Worm (Caenorhabditis elegans) whole organism, young adult: ENCODE results near the gene M01F1.8.

ENCODE experiments used
- B0019.2 ChIP-seq: fragments of 200-800 bp; sonication (Bioruptor generic); conservative IDR thresholded peaks from 2 replicates; pipeline ENCODE4 v1.3.6; 2022; ENCODE audit warnings: missing genetic modification reagents, missing genetic modification characterization, missing compliant biosample characterization
- F23B12.7 ChIP-seq: sonication (generic microtip); optimal IDR thresholded peaks from 2 replicates; lab custom pipeline; 2017; ENCODE audit warnings: missing genetic modification characterization, mild to moderate bottlenecking, missing compliant biosample characterization, antibody characterized with exemption, moderate library complexity; ENCODE audit not compliant: insufficient read depth
- F33H1.4 ChIP-seq: fragments of 200-800 bp; sonication (Bioruptor generic); IDR thresholded peaks from 2 replicates; pipeline ENCODE4 v1.3.6; 2022; ENCODE audit warnings: missing genetic modification reagents, missing genetic modification characterization, missing compliant biosample characterization
- F39B2.1 ChIP-seq: fragments of 200-800 bp; sonication (Bioruptor generic); IDR thresholded peaks from 2 replicates; pipeline ENCODE4 v1.3.6; 2022; ENCODE audit warnings: missing genetic modification reagents, missing genetic modification characterization, missing compliant biosample characterization
- F57C9.4 ChIP-seq: sonication (generic microtip); optimal IDR thresholded peaks from 2 replicates; lab custom pipeline; 2017; ENCODE audit warnings: mild to moderate bottlenecking, missing genetic modification characterization, missing compliant biosample characterization
- K12H6.12 ChIP-seq: fragments of 200-800 bp; sonication (Bioruptor generic); optimal IDR thresholded peaks from 2 replicates; lab custom pipeline; 2018; ENCODE audit warnings: mild to moderate bottlenecking, missing genetic modification characterization, missing compliant biosample characterization
- Y53F4B.3 ChIP-seq: fragments of 200-800 bp; sonication (Bioruptor generic); IDR thresholded peaks from 2 replicates; pipeline ENCODE4 v1.3.6; 2022; ENCODE audit warnings: missing genetic modification reagents, missing genetic modification characterization, missing compliant biosample characterization
- Y53G8AR.9 ChIP-seq: fragments of 200-800 bp; sonication (Bioruptor generic); conservative IDR thresholded peaks from 2 replicates; pipeline ENCODE4 v1.3.6; 2022; ENCODE audit warnings: missing genetic modification reagents, missing genetic modification characterization, missing compliant biosample characterization
- akir-1 ChIP-seq: fragments of 200-800 bp; sonication (Bioruptor generic); optimal IDR thresholded peaks from 2 replicates; lab custom pipeline; 2018; ENCODE audit warnings: mild to moderate bottlenecking, missing genetic modification characterization, moderate library complexity, missing compliant biosample characterization
- aptf-2 ChIP-seq: fragments of 200-800 bp; sonication (Bioruptor generic); conservative IDR thresholded peaks from 2 replicates; pipeline ENCODE4 v1.3.6; 2022; ENCODE audit warnings: missing genetic modification reagents, missing genetic modification characterization, missing compliant biosample characterization
- atf-7 ChIP-seq: sonication (generic microtip); optimal IDR thresholded peaks from 2 replicates; lab custom pipeline; 2017; ENCODE audit warnings: mild to moderate bottlenecking, missing genetic modification characterization, missing compliant biosample characterization
- athp-1 ChIP-seq: sonication (generic microtip); optimal IDR thresholded peaks from 2 replicates; lab custom pipeline; 2017; ENCODE audit warnings: mild to moderate bottlenecking, missing genetic modification characterization, missing compliant biosample characterization
- attf-5 ChIP-seq: fragments of 200-800 bp; sonication (Bioruptor generic); optimal IDR thresholded peaks from 2 replicates; lab custom pipeline; 2018; ENCODE audit warnings: mild to moderate bottlenecking, missing genetic modification characterization, missing compliant biosample characterization
- bed-1 ChIP-seq: fragments of 200-800 bp; sonication (Bioruptor generic); IDR thresholded peaks from 2 replicates; pipeline ENCODE4 v1.3.6; 2022; ENCODE audit warnings: missing genetic modification reagents, missing genetic modification characterization, missing compliant biosample characterization
- cebp-1 ChIP-seq, 2 experiments: fragments of 200-800 bp in 1 of 2; sonication (Bioruptor generic) in 1 of 2; sonication (generic microtip) in 1 of 2; IDR thresholded peaks in 1 of 2; optimal IDR thresholded peaks in 1 of 2; 2 replicates each; pipeline versions ENCODE4 v1.3.6 to Lab custom; 2017 to 2022; ENCODE audit warnings: missing compliant biosample characterization in 2 of 2, missing genetic modification characterization in 2 of 2, mild to moderate bottlenecking in 1 of 2, missing genetic modification reagents in 1 of 2, moderate library complexity in 1 of 2
- ceh-100 ChIP-seq: fragments of 200-800 bp; sonication (Bioruptor generic); IDR thresholded peaks from 2 replicates; pipeline ENCODE4 v1.3.6; 2022; ENCODE audit warnings: missing genetic modification reagents, missing genetic modification characterization, missing compliant biosample characterization
- ceh-27 ChIP-seq: fragments of 200-800 bp; sonication (Bioruptor generic); optimal IDR thresholded peaks from 2 replicates; lab custom pipeline; 2018; ENCODE audit warnings: mild to moderate bottlenecking, missing genetic modification characterization, moderate library complexity, missing compliant biosample characterization
- chd-7 ChIP-seq: sonication (generic microtip); optimal IDR thresholded peaks from 2 replicates; lab custom pipeline; 2016; ENCODE audit warnings: mild to moderate bottlenecking, missing genetic modification characterization, moderate library complexity, missing compliant biosample characterization
- dox-1 ChIP-seq: fragments of 200-800 bp; sonication (Bioruptor generic); IDR thresholded peaks from 2 replicates; pipeline ENCODE4 v1.3.6; 2022; ENCODE audit warnings: missing genetic modification reagents, missing genetic modification characterization, missing compliant biosample characterization
- efl-1 ChIP-seq: fragments of 150-350 bp; optimal IDR thresholded peaks from 2 replicates; lab custom pipeline; 2014; ENCODE audit warnings: missing biosample characterization, missing genetic modification reagents, missing genetic modification characterization
- egl-18 ChIP-seq: fragments of 200-800 bp; sonication (Bioruptor generic); IDR thresholded peaks from 2 replicates; pipeline ENCODE4 v1.3.6; 2022; ENCODE audit warnings: missing genetic modification reagents, missing genetic modification characterization, missing compliant biosample characterization
- egl-44 ChIP-seq: fragments of 200-800 bp; sonication (Bioruptor generic); IDR thresholded peaks from 2 replicates; pipeline ENCODE4 v1.3.6; 2022; ENCODE audit warnings: missing genetic modification reagents, missing genetic modification characterization, missing compliant biosample characterization
- fkh-3 ChIP-seq: sonication (generic microtip); optimal IDR thresholded peaks from 2 replicates; lab custom pipeline; 2016; ENCODE audit warnings: mild to moderate bottlenecking, missing genetic modification characterization, missing compliant biosample characterization
- gei-17 ChIP-seq: fragments of 200-800 bp; sonication (Bioruptor generic); optimal IDR thresholded peaks from 2 replicates; lab custom pipeline; 2018; ENCODE audit warnings: mild to moderate bottlenecking, missing genetic modification characterization, missing compliant biosample characterization
- hlh-12 ChIP-seq: sonication (generic microtip); optimal IDR thresholded peaks from 2 replicates; lab custom pipeline; 2016; ENCODE audit warnings: missing genetic modification characterization, missing compliant biosample characterization
- hlh-26 ChIP-seq: fragments of 200-800 bp; sonication (Bioruptor generic); conservative IDR thresholded peaks from 2 replicates; pipeline ENCODE4 v1.3.6; 2022; ENCODE audit warnings: missing genetic modification reagents, missing genetic modification characterization, missing compliant biosample characterization
- hmg-1.2 ChIP-seq: fragments of 200-800 bp; sonication (Bioruptor generic); IDR thresholded peaks from 2 replicates; pipeline ENCODE4 v1.3.6; 2022; ENCODE audit warnings: missing genetic modification reagents, missing genetic modification characterization, missing compliant biosample characterization
- hmg-20 ChIP-seq: fragments of 200-800 bp; sonication (Bioruptor generic); IDR thresholded peaks from 2 replicates; pipeline ENCODE4 v1.3.6; 2022; ENCODE audit warnings: missing genetic modification reagents, missing genetic modification characterization, missing compliant biosample characterization
- hsf-1 ChIP-seq: fragments of 200-800 bp; sonication (Bioruptor generic); IDR thresholded peaks from 2 replicates; pipeline ENCODE4 v1.3.6; 2022; ENCODE audit warnings: missing genetic modification reagents, missing genetic modification characterization, missing compliant biosample characterization
- lin-26 ChIP-seq: fragments of 200-800 bp; sonication (Bioruptor generic); IDR thresholded peaks from 2 replicates; pipeline ENCODE4 v1.3.6; 2022; ENCODE audit warnings: missing genetic modification reagents, missing genetic modification characterization, missing compliant biosample characterization
- lin-35 ChIP-seq, 3 experiments: fragments of 150-350 bp in 2 of 3; sonication (generic microtip) in 1 of 3; optimal IDR thresholded peaks; 2 replicates each; lab custom pipeline; 2014 to 2018; ENCODE audit warnings: missing biosample characterization in 3 of 3, missing genetic modification characterization in 3 of 3, missing genetic modification reagents in 3 of 3
- lin-40 ChIP-seq: sonication (generic microtip); optimal IDR thresholded peaks from 2 replicates; lab custom pipeline; 2016; ENCODE audit warnings: missing genetic modification characterization, mild to moderate bottlenecking, missing compliant biosample characterization, missing genotype, missing genetic modification reagents
- lin-54 ChIP-seq: fragments of 200-800 bp; sonication (Bioruptor generic); optimal IDR thresholded peaks from 2 replicates; lab custom pipeline; 2018; ENCODE audit warnings: mild to moderate bottlenecking, missing genetic modification characterization, missing compliant biosample characterization
- lir-1 ChIP-seq: fragments of 200-800 bp; sonication (Bioruptor generic); conservative IDR thresholded peaks from 2 replicates; pipeline ENCODE4 v1.3.6; 2022; ENCODE audit warnings: missing genetic modification reagents, missing genetic modification characterization, missing compliant biosample characterization
- lsl-1 ChIP-seq: fragments of 200-800 bp; sonication (Bioruptor generic); optimal IDR thresholded peaks from 2 replicates; lab custom pipeline; 2018; ENCODE audit warnings: mild to moderate bottlenecking, missing genetic modification characterization, moderate library complexity, missing compliant biosample characterization
- madf-10 ChIP-seq: sonication (generic microtip); optimal IDR thresholded peaks from 2 replicates; lab custom pipeline; 2016; ENCODE audit warnings: mild to moderate bottlenecking, missing genetic modification characterization, missing compliant biosample characterization
- mcd-1 ChIP-seq: fragments of 200-800 bp; sonication (Bioruptor generic); IDR thresholded peaks from 2 replicates; pipeline ENCODE4 v1.3.6; 2022; ENCODE audit warnings: missing genetic modification reagents, missing genetic modification characterization, missing compliant biosample characterization
- nfyb-1 ChIP-seq: fragments of 200-800 bp; sonication (Bioruptor generic); IDR thresholded peaks from 2 replicates; pipeline ENCODE4 v1.3.6; 2022; ENCODE audit warnings: missing genetic modification reagents, missing genetic modification characterization, missing compliant biosample characterization
- nhr-120 ChIP-seq: fragments of 200-800 bp; sonication (Bioruptor generic); IDR thresholded peaks from 2 replicates; pipeline ENCODE4 v1.3.6; 2022; ENCODE audit warnings: missing genetic modification characterization, missing compliant biosample characterization
- rec-8 ChIP-seq, 2 experiments: sonication (generic microtip); optimal IDR thresholded peaks; 2 replicates each; lab custom pipeline; 2016; ENCODE audit warnings: mild to moderate bottlenecking in 2 of 2, missing genetic modification characterization in 2 of 2, missing genetic modification reagents in 2 of 2, missing genotype in 2 of 2, missing biosample characterization in 1 of 2, missing compliant biosample characterization in 1 of 2, moderate library complexity in 1 of 2
- somi-1 ChIP-seq: fragments of 200-800 bp; sonication (Bioruptor generic); optimal IDR thresholded peaks from 2 replicates; lab custom pipeline; 2018; ENCODE audit warnings: mild to moderate bottlenecking, missing genetic modification characterization, missing compliant biosample characterization
- tbp1 ChIP-seq: fragments of 200-800 bp; sonication (Bioruptor generic); optimal IDR thresholded peaks from 2 replicates; lab custom pipeline; 2018; ENCODE audit warnings: mild to moderate bottlenecking, missing genetic modification characterization, missing compliant biosample characterization
- ztf-26 ChIP-seq: sonication (generic microtip); optimal IDR thresholded peaks from 2 replicates; lab custom pipeline; 2017; ENCODE audit warnings: missing genetic modification characterization, missing compliant biosample characterization

The M01F1.8 gene

DNA sequence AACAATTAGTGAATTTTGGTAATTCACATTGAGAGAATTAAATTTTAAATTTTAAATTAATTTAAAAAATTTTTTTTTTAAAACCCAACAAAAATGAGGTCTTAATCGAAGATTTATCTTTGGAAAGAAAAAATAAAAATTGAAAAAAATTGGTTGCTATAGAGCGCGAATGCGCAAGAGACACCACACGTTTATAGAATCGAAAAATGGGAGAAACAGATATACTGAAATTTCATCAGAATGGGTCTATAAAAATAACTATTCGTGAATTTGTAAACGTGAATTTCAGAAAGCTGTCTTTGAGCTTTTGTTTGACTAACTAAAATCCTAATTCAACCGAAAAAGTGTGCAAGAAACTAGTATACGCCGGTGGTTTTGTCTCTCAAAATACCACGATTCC lies 38.1 kb upstream of the M01F1.8 start:
- peak; percentile 30 for TF ChIP-seq K12H6.12 (tag; lab: Kevin White, UChicago)
- TF ChIP-seq mcd-1 (GFP tag; lab: Robert Waterston, UW): peak; percentile 86
- TF ChIP-seq rec-8 (tag; optimal IDR thresholded peaks at IDR 0.05; lab: Kevin White, UChicago): no peak
- peak; percentile 5 for TF ChIP-seq efl-1
- peak; percentile 31 for TF ChIP-seq tbp1
- peak; percentile 52 for TF ChIP-seq lsl-1 (GFP tag; lab: Kevin White, UChicago)
- peak; percentile 75 for TF ChIP-seq attf-5 (GFP tag; lab: Kevin White, UChicago)
- TF ChIP-seq madf-10 (tag; lab: Kevin White, UChicago): peak; percentile 17
- 0 out of 2 replicates have a peak, but pooled peaks have one; percentile 32 for TF ChIP-seq B0019.2 (GFP tag; lab: Robert Waterston, UW)
- no peak for TF ChIP-seq athp-1 (tag; lab: Kevin White, UChicago)
- TF ChIP-seq ceh-27: peak; percentile 24
- no peak for TF ChIP-seq Y53F4B.3 (GFP tag; lab: Robert Waterston, UW)
- peak; percentile 19 for TF ChIP-seq lin-40 (tag; lab: Kevin White, UChicago)
- 0 out of 2 replicates have a peak, but pooled peaks have one; percentile 28 for TF ChIP-seq dox-1 (GFP tag; lab: Robert Waterston, UW)
- no peak for TF ChIP-seq atf-7
- no peak for TF ChIP-seq hlh-26 (GFP tag; lab: Robert Waterston, UW)
- peak; percentile 2 for TF ChIP-seq F23B12.7 (tag; lab: Kevin White, UChicago)
- no peak for TF ChIP-seq cebp-1 (GFP tag; IDR thresholded peaks at IDR 0.05; lab: Robert Waterston, UW)
- peak; percentile 41 for TF ChIP-seq cebp-1 (tag; optimal IDR thresholded peaks at IDR 0.05; lab: Kevin White, UChicago)
- no peak for TF ChIP-seq lir-1 (GFP tag; lab: Robert Waterston, UW)
- peak; percentile 45; the same call in 1 of the 2 replicates for TF ChIP-seq F33H1.4 (GFP tag; lab: Robert Waterston, UW)
- peak; percentile 31 for TF ChIP-seq lin-54 (GFP tag; lab: Kevin White, UChicago)
- peak; percentile 15 for TF ChIP-seq ztf-26
- TF ChIP-seq ceh-100 (GFP tag; lab: Robert Waterston, UW): peak; percentile 97

ce11 chrIII:3539499-3539898 lies 37.1 kb upstream of the M01F1.8 start:
- TF ChIP-seq nfyb-1: no peak
- no peak for TF ChIP-seq K12H6.12 (tag; lab: Kevin White, UChicago)
- no peak for TF ChIP-seq aptf-2
- no peak for TF ChIP-seq nhr-120 (GFP tag; lab: Robert Waterston, UW)
- TF ChIP-seq hlh-12 (tag; lab: Kevin White, UChicago): no peak
- TF ChIP-seq gei-17 (GFP tag; lab: Kevin White, UChicago): no peak
- TF ChIP-seq hmg-1.2: no peak
- no peak for TF ChIP-seq lin-35 (GFP tag; optimal IDR thresholded peaks at IDR 0.05; lab: Kevin White, UChicago)
- TF ChIP-seq lin-26 (GFP tag; lab: Robert Waterston, UW): no peak
- TF ChIP-seq fkh-3 (tag; lab: Kevin White, UChicago): no peak
- no peak for TF ChIP-seq akir-1
- TF ChIP-seq F39B2.1 (GFP tag; lab: Robert Waterston, UW): no peak
- TF ChIP-seq Y53G8AR.9: no peak
- TF ChIP-seq, all 124 proteins: peak for 0

- TF ChIP-seq bed-1 (no peak), F57C9.4 (tag; lab: Kevin White, UChicago) (no peak), mcd-1 (GFP tag; lab: Robert Waterston, UW) (peak; percentile 29; the same call in 1 of the 2 replicates), egl-44 (GFP tag; lab: Robert Waterston, UW) (no peak), aptf-2 (no peak), egl-18 (GFP tag; lab: Robert Waterston, UW) (0 out of 2 replicates have a peak, but pooled peaks have one; percentile 47), chd-7 (tag; lab: Kevin White, UChicago) (no peak), hsf-1 (GFP tag; lab: Robert Waterston, UW) (no peak), somi-1 (no peak), hmg-20 (no peak)
- TF ChIP-seq, all 124 proteins: peak for 2
These were observed 35.1 kb upstream of the M01F1.8 start, which contains the start of gene cfap-20 for ce11 chrIII:3537401-3537800. Gene cfap-20 (minus strand): TSS chrIII:3537501.
